Worm (Caenorhabditis elegans) whole organism, late embryonic: ENCODE data around the gene cpna-2.

Experiments
- C08G9.2 ChIP-seq: sonication (generic microtip); optimal IDR thresholded peaks from 2 replicates; lab custom pipeline; 2016; ENCODE audit warnings: mild to moderate bottlenecking, missing genetic modification characterization, moderate library complexity, missing compliant biosample characterization
- C38D4.7 ChIP-seq: fragments of 200-800 bp; sonication (Bioruptor generic); optimal IDR thresholded peaks from 2 replicates; lab custom pipeline; 2018; ENCODE audit warnings: mild to moderate bottlenecking, missing genetic modification characterization, moderate library complexity, missing compliant biosample characterization
- F13H6.1 ChIP-seq: sonication (generic microtip); optimal IDR thresholded peaks from 2 replicates; lab custom pipeline; 2016; ENCODE audit warnings: missing genetic modification characterization, missing compliant biosample characterization
- K02D7.2 ChIP-seq: sonication (generic microtip); optimal IDR thresholded peaks from 2 replicates; lab custom pipeline; 2017; ENCODE audit warnings: mild to moderate bottlenecking, missing genetic modification characterization, missing compliant biosample characterization
- K09A11.1 ChIP-seq: sonication (generic microtip); optimal IDR thresholded peaks from 2 replicates; lab custom pipeline; 2017; ENCODE audit warnings: antibody characterized with exemption, mild to moderate bottlenecking, missing genetic modification characterization, missing compliant biosample characterization; ENCODE audit not compliant: insufficient read depth
- T23F11.4 ChIP-seq: fragments of 200-800 bp; sonication (Bioruptor generic); optimal IDR thresholded peaks from 2 replicates; lab custom pipeline; 2018; ENCODE audit warnings: mild to moderate bottlenecking, missing genetic modification characterization, missing compliant biosample characterization
- Y22D7AL.16 ChIP-seq: sonication (generic microtip); optimal IDR thresholded peaks from 2 replicates; lab custom pipeline; 2016; ENCODE audit warnings: missing genetic modification characterization, missing compliant biosample characterization
- ceh-14 ChIP-seq: sonication (generic microtip); optimal IDR thresholded peaks from 2 replicates; lab custom pipeline; 2016; ENCODE audit warnings: missing genotype, missing genetic modification characterization, missing compliant biosample characterization
- ceh-24 ChIP-seq: sonication (generic microtip); optimal IDR thresholded peaks from 2 replicates; lab custom pipeline; 2016; ENCODE audit warnings: mild to moderate bottlenecking, missing genetic modification characterization, missing compliant biosample characterization
- ceh-34 ChIP-seq: sonication (generic microtip); optimal IDR thresholded peaks from 2 replicates; lab custom pipeline; 2016; ENCODE audit warnings: mild to moderate bottlenecking, missing genetic modification characterization, missing compliant biosample characterization
- ceh-45 ChIP-seq: fragments of 200-800 bp; sonication (Bioruptor generic); IDR thresholded peaks from 2 replicates; pipeline ENCODE4 v1.3.6; 2022; ENCODE audit warnings: missing genetic modification reagents, missing genetic modification characterization, missing compliant biosample characterization
- ceh-9 ChIP-seq: sonication (generic microtip); optimal IDR thresholded peaks from 2 replicates; lab custom pipeline; 2016; ENCODE audit warnings: mild to moderate bottlenecking, missing genetic modification characterization, inconsistent platforms, missing compliant biosample characterization
- che-1 ChIP-seq: sonication (generic microtip); optimal IDR thresholded peaks from 2 replicates; lab custom pipeline; 2016; ENCODE audit warnings: mild to moderate bottlenecking, missing genetic modification characterization, missing compliant biosample characterization
- dmd-4 ChIP-seq: sonication (generic microtip); optimal IDR thresholded peaks from 2 replicates; lab custom pipeline; 2016; ENCODE audit warnings: borderline replicate concordance, missing genetic modification characterization, missing compliant biosample characterization
- dve-1 ChIP-seq: sonication (generic microtip); optimal IDR thresholded peaks from 2 replicates; lab custom pipeline; 2017; ENCODE audit warnings: antibody characterized with exemption, mild to moderate bottlenecking, missing genetic modification characterization, missing compliant biosample characterization
- elt-2 ChIP-seq: sonication (generic microtip); optimal IDR thresholded peaks from 2 replicates; lab custom pipeline; 2016; ENCODE audit warnings: missing genetic modification reagents, missing genetic modification characterization, missing compliant biosample characterization
- eyg-1 ChIP-seq: sonication (generic microtip); optimal IDR thresholded peaks from 2 replicates; lab custom pipeline; 2016; ENCODE audit warnings: missing genotype, missing genetic modification characterization, missing compliant biosample characterization
- fkh-6 ChIP-seq: sonication (generic microtip); optimal IDR thresholded peaks from 2 replicates; lab custom pipeline; 2016; ENCODE audit warnings: missing genetic modification characterization, missing compliant biosample characterization
- hlh-13 ChIP-seq: fragments of 200-800 bp; sonication (Bioruptor generic); optimal IDR thresholded peaks from 2 replicates; lab custom pipeline; 2018; ENCODE audit warnings: mild to moderate bottlenecking, missing genetic modification characterization, missing compliant biosample characterization
- hlh-15 ChIP-seq: sonication (generic microtip); optimal IDR thresholded peaks from 2 replicates; lab custom pipeline; 2016; ENCODE audit warnings: missing genetic modification characterization, missing compliant biosample characterization
- hlh-6 ChIP-seq: sonication (generic microtip); optimal IDR thresholded peaks from 2 replicates; lab custom pipeline; 2016; ENCODE audit warnings: missing genotype, missing genetic modification characterization, missing compliant biosample characterization
- hlh-8 ChIP-seq: sonication (generic microtip); optimal IDR thresholded peaks from 2 replicates; lab custom pipeline; 2016; ENCODE audit warnings: missing genotype, missing genetic modification characterization, missing compliant biosample characterization
- lim-6 ChIP-seq: sonication (generic microtip); optimal IDR thresholded peaks from 2 replicates; lab custom pipeline; 2016; ENCODE audit warnings: missing genetic modification characterization, missing compliant biosample characterization
- madf-2 ChIP-seq: sonication (generic microtip); optimal IDR thresholded peaks from 2 replicates; lab custom pipeline; 2017; ENCODE audit warnings: missing genetic modification characterization, missing compliant biosample characterization
- mec-3 ChIP-seq: sonication (generic microtip); optimal IDR thresholded peaks from 2 replicates; lab custom pipeline; 2016; ENCODE audit warnings: borderline replicate concordance, missing genetic modification characterization, missing compliant biosample characterization
- nfya-1 ChIP-seq: sonication (generic microtip); optimal IDR thresholded peaks from 2 replicates; lab custom pipeline; 2017; ENCODE audit warnings: missing genetic modification characterization, mild to moderate bottlenecking, missing compliant biosample characterization, antibody characterized with exemption, moderate library complexity
- nhr-11 ChIP-seq: fragments of 150-350 bp; optimal IDR thresholded peaks from 2 replicates; lab custom pipeline; 2014; ENCODE audit warnings: missing biosample characterization, missing genetic modification characterization
- nhr-232 ChIP-seq: sonication (generic microtip); optimal IDR thresholded peaks from 2 replicates; lab custom pipeline; 2016; ENCODE audit warnings: missing genetic modification characterization, missing compliant biosample characterization
- odd-2 ChIP-seq: sonication (generic microtip); optimal IDR thresholded peaks from 2 replicates; lab custom pipeline; 2017; ENCODE audit warnings: antibody characterized with exemption, mild to moderate bottlenecking, missing genetic modification characterization, missing compliant biosample characterization
- pag-3 ChIP-seq: sonication (generic microtip); optimal IDR thresholded peaks from 2 replicates; lab custom pipeline; 2016; ENCODE audit warnings: missing compliant biosample characterization, missing genetic modification characterization, borderline replicate concordance
- pat-9 ChIP-seq: fragments of 200-800 bp; sonication (Bioruptor generic); optimal IDR thresholded peaks from 2 replicates; lab custom pipeline; 2018; ENCODE audit warnings: mild to moderate bottlenecking, missing genetic modification characterization, moderate library complexity, missing compliant biosample characterization
- pax-1 ChIP-seq: fragments of 150-350 bp; optimal IDR thresholded peaks from 2 replicates; lab custom pipeline; 2014; ENCODE audit warnings: missing biosample characterization, missing genetic modification characterization
- pha-4 ChIP-seq: fragments of 150-350 bp; optimal IDR thresholded peaks from 2 replicates; lab custom pipeline; 2018; ENCODE audit warnings: missing biosample characterization, missing genetic modification reagents, missing genetic modification characterization
- pros-1 ChIP-seq: fragments of 150-350 bp; optimal IDR thresholded peaks from 2 replicates; lab custom pipeline; 2014; ENCODE audit warnings: missing biosample characterization, missing genetic modification reagents, missing genetic modification characterization
- rnt-1 ChIP-seq: sonication (generic microtip); optimal IDR thresholded peaks from 2 replicates; lab custom pipeline; 2016; ENCODE audit warnings: missing genetic modification characterization, missing compliant biosample characterization
- sdc-2 ChIP-seq: sonication (generic microtip); optimal IDR thresholded peaks from 2 replicates; lab custom pipeline; 2016; ENCODE audit warnings: missing genotype, missing genetic modification characterization, missing compliant biosample characterization
- syd-9 ChIP-seq: sonication (generic microtip); optimal IDR thresholded peaks from 2 replicates; lab custom pipeline; 2016; ENCODE audit warnings: mild to moderate bottlenecking, missing genetic modification characterization, moderate library complexity, missing compliant biosample characterization
- tbx-2 ChIP-seq: sonication (generic microtip); optimal IDR thresholded peaks from 2 replicates; lab custom pipeline; 2016; ENCODE audit warnings: missing genetic modification characterization, missing compliant biosample characterization
- tbx-7 ChIP-seq: sonication (generic microtip); optimal IDR thresholded peaks from 2 replicates; lab custom pipeline; 2016; ENCODE audit warnings: missing genotype, missing genetic modification characterization, missing compliant biosample characterization
- ttx-3 ChIP-seq: sonication (generic microtip); optimal IDR thresholded peaks from 2 replicates; lab custom pipeline; 2016; ENCODE audit warnings: missing genetic modification reagents, missing genetic modification characterization, missing compliant biosample characterization
- unc-3 ChIP-seq, 2 experiments: fragments of 200-800 bp in 1 of 2; sonication (Bioruptor generic) in 1 of 2; sonication (generic microtip) in 1 of 2; conservative IDR thresholded peaks in 1 of 2; optimal IDR thresholded peaks in 1 of 2; 2 replicates each; pipeline versions ENCODE4 v1.3.6 to Lab custom; 2016 to 2022; ENCODE audit warnings: missing compliant biosample characterization in 2 of 2, missing genetic modification characterization in 2 of 2, missing genetic modification reagents in 1 of 2
- unc-86 ChIP-seq: sonication (generic microtip); optimal IDR thresholded peaks from 2 replicates; lab custom pipeline; 2016; ENCODE audit warnings: missing genetic modification characterization, missing compliant biosample characterization
- zip-5 ChIP-seq: sonication (generic microtip); optimal IDR thresholded peaks from 2 replicates; lab custom pipeline; 2016; ENCODE audit warnings: missing genetic modification characterization, missing compliant biosample characterization

cpna-2 gene

ce11 chrII:7756810-7757209 is 32.1 kb downstream of the cpna-2 start (continued):
- TF ChIP-seq ceh-34 (tag; lab: Kevin White, UChicago) (no peak), hlh-8 (tag; lab: Kevin White, UChicago) (no peak), ceh-14 (tag; lab: Kevin White, UChicago) (no peak), tbx-2 (tag; lab: Kevin White, UChicago) (no peak), K09A11.1 (no peak), ceh-45 (GFP tag; lab: Robert Waterston, UW) (no peak), lim-6 (no peak), mec-3 (tag; lab: Kevin White, UChicago) (no peak), madf-2 (tag; lab: Kevin White, UChicago) (no peak), hlh-13 (GFP tag; lab: Kevin White, UChicago) (no peak), fkh-6 (tag; lab: Kevin White, UChicago) (no peak), nhr-11 (tag; lab: Kevin White, UChicago) (no peak), C08G9.2 (tag; lab: Kevin White, UChicago) (no peak), pag-3 (tag; lab: Kevin White, UChicago) (no peak), C38D4.7 (GFP tag; lab: Kevin White, UChicago) (peak; percentile 22), ttx-3 (no peak)

ce11 chrII:7758397-7759135 is 33.9 kb downstream of the cpna-2 start, which contains the start of gene B0228.7:
Gene B0228.7, minus strand, starts transcription at chrII:7759023.
- TF ChIP-seq elt-2 (tag; lab: Kevin White, UChicago): peak; percentile 48
- no peak for TF ChIP-seq hlh-13 (GFP tag; lab: Kevin White, UChicago)
- TF ChIP-seq hlh-6 (tag; lab: Kevin White, UChicago): no peak

DNA sequence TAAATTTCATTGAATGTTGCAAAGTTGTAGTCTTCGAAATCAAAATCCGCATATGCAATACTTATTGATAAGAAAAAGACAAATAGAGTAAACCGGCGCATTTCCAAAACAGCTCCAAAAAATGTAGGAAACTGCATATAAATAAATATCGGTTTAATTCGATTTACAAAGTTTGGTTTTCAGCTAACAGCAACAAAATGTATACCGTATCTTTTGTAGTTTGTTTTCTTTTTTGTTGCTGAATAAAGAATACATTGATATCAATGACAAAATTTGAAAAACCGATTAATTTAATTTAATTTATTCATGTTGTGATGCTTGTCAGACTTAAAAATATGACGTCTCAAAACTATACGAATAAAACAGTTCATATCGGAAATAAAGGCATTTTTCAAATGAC is 36.7 kb downstream of the cpna-2 start, which contains the start of gene B0228.8:
Gene B0228.8, minus strand, starts transcription at position 101 of the 400 bp plus-strand sequence.
- TF ChIP-seq eyg-1 (tag; lab: Kevin White, UChicago): no peak
- no peak for TF ChIP-seq nhr-232 (tag; lab: Kevin White, UChicago)
- no peak for TF ChIP-seq tbx-7
- TF ChIP-seq nfya-1 (tag; lab: Kevin White, UChicago): no peak
- TF ChIP-seq hlh-13 (GFP tag; lab: Kevin White, UChicago): no peak
- no peak for TF ChIP-seq syd-9 (tag; lab: Kevin White, UChicago)
- no peak for TF ChIP-seq dve-1
- no peak for TF ChIP-seq nhr-11 (tag; lab: Kevin White, UChicago)
- no peak for TF ChIP-seq ceh-24 (tag; lab: Kevin White, UChicago)
- TF ChIP-seq K02D7.2: no peak
- TF ChIP-seq dmd-4 (tag; lab: Kevin White, UChicago): no peak
- TF ChIP-seq C08G9.2 (tag; lab: Kevin White, UChicago): no peak
- TF ChIP-seq T23F11.4 (GFP tag; lab: Kevin White, UChicago): no peak
- TF ChIP-seq pax-1 (tag; lab: Kevin White, UChicago): no peak
- no peak for TF ChIP-seq hlh-8 (tag; lab: Kevin White, UChicago)
- TF ChIP-seq hlh-15: no peak
- no peak for TF ChIP-seq unc-86 (tag; lab: Kevin White, UChicago)
- TF ChIP-seq, all 69 proteins: peak for 0

DNA sequence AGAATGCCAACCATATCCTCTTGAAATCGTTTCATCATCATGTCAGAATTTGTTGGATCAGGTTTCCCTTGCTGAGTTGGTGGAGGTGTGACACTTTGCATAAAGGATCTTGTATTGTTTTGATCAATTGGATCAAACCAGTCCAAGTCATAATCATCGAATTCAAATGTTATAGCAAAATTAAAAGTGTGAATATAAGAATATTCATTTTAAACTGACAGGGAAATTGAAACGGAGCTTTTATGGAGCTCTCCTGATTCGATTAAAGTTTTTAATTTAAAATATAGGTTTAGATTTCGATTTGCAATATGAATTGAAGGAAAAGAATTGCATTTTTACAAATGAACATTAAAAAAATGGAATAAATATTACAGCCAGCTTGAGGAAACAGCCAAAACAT is 38.9 kb downstream of the cpna-2 start, which contains the start of gene B0228.9:
Gene B0228.9, minus strand, starts transcription at position 101 of the 400 bp plus-strand sequence.
- TF ChIP-seq che-1 (tag; lab: Kevin White, UChicago) (no peak), dmd-4 (tag; lab: Kevin White, UChicago) (no peak), unc-3 (GFP tag; conservative IDR thresholded peaks at IDR 0.05; lab: Robert Waterston, UW) (no peak), unc-3 (tag; optimal IDR thresholded peaks at IDR 0.05; lab: Kevin White, UChicago) (no peak), pros-1 (tag; lab: Kevin White, UChicago) (no peak), pat-9 (tag; lab: Kevin White, UChicago) (no peak), Y22D7AL.16 (tag; lab: Kevin White, UChicago) (no peak), K09A11.1 (no peak), rnt-1 (tag; lab: Kevin White, UChicago) (no peak), odd-2 (tag; lab: Kevin White, UChicago) (no peak), zip-5 (tag; lab: Kevin White, UChicago) (no peak), C38D4.7 (GFP tag; lab: Kevin White, UChicago) (no peak), F13H6.1 (tag; lab: Kevin White, UChicago) (no peak), T23F11.4 (GFP tag; lab: Kevin White, UChicago) (no peak), pha-4 (tag; lab: Kevin White, UChicago) (no peak), ttx-3 (no peak), ceh-45 (GFP tag; lab: Robert Waterston, UW) (no peak), sdc-2 (no peak), nhr-11 (tag; lab: Kevin White, UChicago) (no peak), ceh-9 (tag; lab: Kevin White, UChicago) (no peak)
